Worm (Caenorhabditis elegans): ENCODE data around the gene F23H12.3.

- TF ChIP-seq zim-3 (tag; optimal IDR thresholded peaks at IDR 0.05) (no peak), madf-10 (tag; optimal IDR thresholded peaks at IDR 0.05) (no peak), lir-1 (GFP tag; conservative IDR thresholded peaks at IDR 0.05) (no peak), F55B11.4 (tag; optimal IDR thresholded peaks at IDR 0.05; ENCODE audit: borderline replicate concordance, insufficient read depth) (no peak), madf-8 (GFP tag; conservative IDR thresholded peaks at IDR 0.05) (no peak)
Measured at ce11 chrV:12305677-12306076, 39.3 kb upstream of the F23H12.3 start.
